Fruit fly (Drosophila melanogaster): ENCODE data around the gene Prp31.

DNA sequence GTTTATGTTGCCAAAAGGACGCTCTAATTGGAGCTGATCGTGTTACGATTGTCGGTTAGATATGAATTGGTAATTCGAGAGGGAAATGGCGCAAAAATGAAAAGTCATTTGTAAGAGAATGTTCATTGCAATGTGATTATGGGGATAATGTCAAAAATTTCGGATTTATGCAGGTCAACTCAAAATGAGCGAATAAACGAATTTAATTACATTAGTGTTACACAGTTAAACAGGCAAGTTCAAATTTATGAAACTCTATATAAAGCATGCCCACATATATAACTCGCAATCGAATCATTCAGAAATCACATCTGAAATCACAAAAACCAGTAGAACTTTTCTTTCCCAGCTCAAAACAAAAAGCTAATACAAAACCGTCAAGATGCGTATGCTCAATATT is 48.6 kb downstream of the Prp31 start, which contains the start of gene Prx1:
- TF ChIP-seq CG14711 (tag; optimal IDR thresholded peaks at IDR 0.05) (no peak), CG11617 (GFP tag; optimal IDR thresholded peaks at IDR 0.05) (no peak), kay (GFP tag; ENCODE audit: borderline replicate concordance) (no peak), tj (GFP tag; optimal IDR thresholded peaks at IDR 0.05) (no peak), CG7101 (tag; optimal IDR thresholded peaks at IDR 0.05) (no peak), Crg-1 (GFP tag; optimal IDR thresholded peaks at IDR 0.05) (no peak), pad (GFP tag; optimal IDR thresholded peaks at IDR 0.05) (no peak), CG5204 (GFP tag; optimal IDR thresholded peaks at IDR 0.05) (no peak), CG33017 (tag; optimal IDR thresholded peaks at IDR 0.05) (no peak), Clk (GFP tag; optimal IDR thresholded peaks at IDR 0.05) (no peak), Mnt (GFP tag; optimal IDR thresholded peaks at IDR 0.05) (no peak), CG7045 (GFP tag; optimal IDR thresholded peaks at IDR 0.05) (no peak)
